Fruit fly (Drosophila melanogaster) whole organism, pupa: Measurements from ENCODE around the gene Obp84a.

Experiments
- CG10348 ChIP-seq: fragments of 200-800 bp; sonication (Bioruptor generic); IDR thresholded peaks from 2 replicates; pipeline ENCODE4 v1.3.6; 2022; ENCODE audit warnings: missing biosample characterization, missing genetic modification characterization
- CG12605 ChIP-seq: fragments of 200-800 bp; sonication (Bioruptor generic); IDR thresholded peaks from 2 replicates; pipeline ENCODE4 v1.3.6; 2022; ENCODE audit warnings: missing biosample characterization, missing genetic modification characterization
- CG13204 ChIP-seq: fragments of 200-800 bp; sonication (Bioruptor generic); optimal IDR thresholded peaks from 2 replicates; lab custom pipeline; 2018; ENCODE audit warnings: missing biosample characterization, mild to moderate bottlenecking, missing genetic modification characterization, moderate library complexity
- CG14655 ChIP-seq: fragments of 200-800 bp; sonication (Bioruptor generic); optimal IDR thresholded peaks from 3 replicates; lab custom pipeline; 2017; ENCODE audit warnings: mild to moderate bottlenecking, missing biosample characterization, missing genetic modification reagents, missing genetic modification characterization
- CG15710 ChIP-seq: fragments of 200-800 bp; sonication (Bioruptor generic); optimal IDR thresholded peaks from 2 replicates; lab custom pipeline; 2018; ENCODE audit warnings: missing biosample characterization, mild to moderate bottlenecking, missing genetic modification characterization, moderate library complexity
- CG17806 ChIP-seq: fragments of 200-800 bp; sonication (Bioruptor generic); optimal IDR thresholded peaks from 2 replicates; lab custom pipeline; 2018; ENCODE audit warnings: missing biosample characterization, mild to moderate bottlenecking, missing genetic modification characterization, moderate library complexity
- CG32121 ChIP-seq: fragments of 200-800 bp; sonication (Bioruptor generic); IDR thresholded peaks from 2 replicates; pipeline ENCODE4 v1.3.6; 2022; ENCODE audit warnings: missing biosample characterization, missing genetic modification characterization
- CG34367 ChIP-seq: fragments of 200-800 bp; sonication (Bioruptor generic); optimal IDR thresholded peaks from 2 replicates; lab custom pipeline; 2018; ENCODE audit warnings: missing biosample characterization, mild to moderate bottlenecking, missing genetic modification characterization
- CG4496 ChIP-seq: fragments of 200-800 bp; sonication (Bioruptor generic); IDR thresholded peaks from 3 replicates; pipeline ENCODE4 v1.3.6; 2022; ENCODE audit warnings: missing biosample characterization, missing genetic modification characterization
- CG8159 ChIP-seq: fragments of 200-800 bp; sonication (Bioruptor generic); optimal IDR thresholded peaks from 3 replicates; lab custom pipeline; 2018; ENCODE audit warnings: missing biosample characterization, mild to moderate bottlenecking, missing genetic modification characterization, moderate library complexity
- CG8301 ChIP-seq: fragments of 200-800 bp; sonication (Bioruptor generic); optimal IDR thresholded peaks from 2 replicates; lab custom pipeline; 2018; ENCODE audit warnings: missing biosample characterization, mild to moderate bottlenecking, missing genetic modification characterization
- CG9948 ChIP-seq: fragments of 200-800 bp; sonication (Bioruptor generic); optimal IDR thresholded peaks from 2 replicates; lab custom pipeline; 2018; ENCODE audit warnings: missing biosample characterization, mild to moderate bottlenecking, missing genetic modification characterization, moderate library complexity
- D1 ChIP-seq: fragments of 200-800 bp; sonication (Bioruptor generic); optimal IDR thresholded peaks from 2 replicates; lab custom pipeline; 2018; ENCODE audit warnings: missing biosample characterization, mild to moderate bottlenecking, missing genetic modification characterization, moderate library complexity
- EcR ChIP-seq: fragments of 200-800 bp; sonication (Bioruptor generic); optimal IDR thresholded peaks from 3 replicates; lab custom pipeline; 2019; ENCODE audit warnings: missing biosample characterization, missing genetic modification characterization, mild to moderate bottlenecking, moderate library complexity, missing genetic modification reagents
- Ets98B ChIP-seq: fragments of 200-800 bp; sonication (Bioruptor generic); IDR thresholded peaks from 2 replicates; pipeline ENCODE4 v1.3.6; 2022; ENCODE audit warnings: missing biosample characterization, missing genetic modification characterization
- Pif1A ChIP-seq: fragments of 200-800 bp; sonication (Bioruptor generic); optimal IDR thresholded peaks from 3 replicates; lab custom pipeline; 2016; ENCODE audit warnings: missing biosample characterization, missing genetic modification characterization
- Pif1B ChIP-seq: fragments of 200-800 bp; sonication (Bioruptor generic); optimal IDR thresholded peaks from 3 replicates; lab custom pipeline; 2016; ENCODE audit warnings: missing biosample characterization, missing genetic modification characterization
- Snoo ChIP-seq: fragments of 200-800 bp; sonication (Bioruptor generic); optimal IDR thresholded peaks from 3 replicates; lab custom pipeline; 2017; ENCODE audit warnings: missing biosample characterization, mild to moderate bottlenecking, missing genetic modification characterization, inconsistent platforms
- fd96Ca ChIP-seq: fragments of 200-800 bp; sonication (Bioruptor generic); IDR thresholded peaks from 3 replicates; pipeline ENCODE4 v1.3.6; 2022; ENCODE audit warnings: missing biosample characterization, missing genetic modification characterization
- gl ChIP-seq: fragments of 200-800 bp; sonication (Bioruptor generic); optimal IDR thresholded peaks from 2 replicates; lab custom pipeline; 2018; ENCODE audit warnings: missing biosample characterization, mild to moderate bottlenecking, missing genetic modification characterization
- rn ChIP-seq: fragments of 200-800 bp; sonication (Bioruptor generic); IDR thresholded peaks from 2 replicates; pipeline ENCODE4 v1.3.6; 2022; ENCODE audit warnings: missing biosample characterization, missing genetic modification characterization

Gene Obp84a

dm6 chr3R:7251857-7252256 is at the start of gene Obp84a:
TSS of gene Obp84a (minus strand) at chr3R:7251957.
- TF ChIP-seq CG9948 (tag; lab: Kevin White, UChicago) (no peak), Pif1A (GFP tag; lab: Kevin White, UChicago) (no peak), CG10348 (GFP tag; lab: Robert Waterston, UW) (no peak), CG8159 (tag; lab: Kevin White, UChicago) (no peak), Snoo (tag; lab: Kevin White, UChicago) (no peak), CG4496 (GFP tag; lab: Robert Waterston, UW) (no peak)

DNA sequence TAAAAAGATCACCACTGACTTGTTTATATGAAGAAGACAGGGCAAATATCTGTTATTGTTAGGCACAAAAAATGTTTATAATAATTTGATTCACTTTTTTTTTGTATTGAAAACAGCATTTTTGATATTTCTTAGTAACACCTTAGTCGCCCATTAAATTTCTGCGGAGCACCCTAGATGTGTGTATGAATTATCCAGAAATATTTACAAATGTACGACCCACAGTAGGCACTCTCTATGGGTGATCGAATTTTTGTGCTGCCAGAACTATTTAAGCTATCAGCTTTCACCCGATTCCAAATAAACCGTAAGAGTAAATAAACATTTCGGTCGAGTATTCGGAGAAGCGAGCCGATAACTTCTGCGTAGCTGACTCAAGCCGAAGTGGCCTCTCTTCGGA is 33.9 kb upstream of the Obp84a start, which contains the start of gene RacGAP84C:
Gene RacGAP84C, plus strand, starts transcription at position 301 of the 400 bp plus-strand sequence.
- TF ChIP-seq EcR (GFP tag; lab: Kevin White, UChicago) = no peak
- no peak for TF ChIP-seq Pif1A (GFP tag; lab: Kevin White, UChicago)
- no peak for TF ChIP-seq fd96Ca
- TF ChIP-seq rn = no peak
- TF ChIP-seq CG34367 = no peak
- no peak for TF ChIP-seq CG8159 (tag; lab: Kevin White, UChicago)
- TF ChIP-seq D1 = no peak

- TF ChIP-seq Snoo (tag; lab: Kevin White, UChicago) (no peak), fd96Ca (0 out of 3 replicates have a peak, but pooled peaks have one; percentile 20), CG12605 (GFP tag; lab: Robert Waterston, UW) (peak; percentile 28; the same call in 1 of the 2 replicates), CG32121 (no peak), CG4496 (GFP tag; lab: Robert Waterston, UW) (peak; percentile 53; the same call in 1 of the 3 replicates), CG14655 (GFP tag; lab: Kevin White, UChicago) (peak; percentile 22), CG13204 (peak; percentile 26), CG8159 (tag; lab: Kevin White, UChicago) (peak; percentile 1)
Observed at dm6 chr3R:7282244-7282890, 30.6 kb upstream of the Obp84a start.

DNA sequence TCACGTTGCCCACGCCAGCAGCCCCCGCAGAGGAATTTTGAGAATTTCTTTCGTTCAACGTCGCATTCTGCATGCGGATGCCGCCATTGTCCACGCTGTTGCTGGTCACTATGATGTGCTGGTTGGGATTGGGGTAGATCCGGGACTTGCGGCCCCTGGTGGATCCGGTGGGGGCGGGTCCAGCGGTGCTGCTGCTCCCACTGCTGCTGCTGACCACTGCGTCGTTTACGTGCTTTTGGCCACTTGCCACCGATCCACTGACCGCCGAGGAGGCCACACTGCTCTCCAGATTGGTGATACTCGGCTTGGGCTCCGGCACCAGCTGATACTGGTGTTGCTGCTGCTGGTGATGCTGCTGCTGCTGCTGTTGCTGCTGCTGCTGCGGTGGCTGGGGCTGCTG is 25.0 kb upstream of the Obp84a start:
- TF ChIP-seq fd96Ca (no peak), CG15710 (tag; lab: Kevin White, UChicago) (no peak), rn (no peak), EcR (GFP tag; lab: Kevin White, UChicago) (no peak)

dm6 chr3R:7274973-7275525 is 23.3 kb upstream of the Obp84a start:
- TF ChIP-seq D1 (no peak), CG4496 (GFP tag; lab: Robert Waterston, UW) (no peak)
- TF ChIP-seq, all 21 proteins: peak for 0

- TF ChIP-seq Ets98B (GFP tag; lab: Robert Waterston, UW) (no peak), CG17806 (no peak), CG9948 (tag; lab: Kevin White, UChicago) (no peak), CG15710 (tag; lab: Kevin White, UChicago) (no peak), EcR (GFP tag; lab: Kevin White, UChicago) (no peak), Pif1A (GFP tag; lab: Kevin White, UChicago) (no peak), fd96Ca (no peak), gl (tag; lab: Kevin White, UChicago) (no peak), CG10348 (GFP tag; lab: Robert Waterston, UW) (no peak), CG8159 (tag; lab: Kevin White, UChicago) (no peak), CG4496 (GFP tag; lab: Robert Waterston, UW) (no peak), CG12605 (GFP tag; lab: Robert Waterston, UW) (no peak), D1 (no peak), CG8301 (tag; lab: Kevin White, UChicago) (no peak)
Observed at dm6 chr3R:7265567-7266208, 13.9 kb upstream of the Obp84a start, which contains the start of the genes Gld and Syt4. TSS of gene Gld (minus strand) at chr3R:7265703. TSS of gene Syt4 (plus strand) at chr3R:7266065.

DNA sequence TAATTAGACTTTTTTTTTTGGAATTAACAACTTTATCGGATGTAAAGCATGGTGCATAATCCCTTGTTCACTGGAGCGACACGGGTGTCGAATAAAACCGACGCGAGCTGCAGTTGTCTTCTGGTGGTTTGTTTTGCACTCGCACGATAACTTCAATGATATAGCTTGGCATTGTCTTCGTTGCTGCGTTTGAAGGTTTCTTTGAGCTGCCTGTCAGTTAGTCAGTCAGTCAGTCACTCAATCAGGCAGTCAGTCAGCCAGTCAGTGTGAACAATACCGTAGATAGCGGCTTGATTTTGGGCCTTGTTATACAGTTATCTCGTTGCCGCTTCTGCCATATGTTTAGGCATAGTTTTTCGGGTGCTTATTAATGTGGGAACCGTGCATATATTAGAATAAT is 7.8 kb upstream of the Obp84a start:
- TF ChIP-seq Pif1A (GFP tag; lab: Kevin White, UChicago) (no peak), CG8301 (tag; lab: Kevin White, UChicago) (no peak), CG12605 (GFP tag; lab: Robert Waterston, UW) (no peak), CG13204 (no peak), Pif1B (no peak), CG9948 (tag; lab: Kevin White, UChicago) (no peak), EcR (GFP tag; lab: Kevin White, UChicago) (no peak), D1 (no peak), Ets98B (GFP tag; lab: Robert Waterston, UW) (no peak), CG34367 (no peak), fd96Ca (no peak), CG10348 (GFP tag; lab: Robert Waterston, UW) (no peak)
- TF ChIP-seq, all 21 proteins: peak for 0
